Worm (Caenorhabditis elegans) whole organism, midembryonic: ENCODE results near the gene K03B4.2.

Source experiments
- T22C8.4 ChIP-seq: fragments of 200-800 bp; sonication (Bioruptor generic); IDR thresholded peaks from 2 replicates; pipeline ENCODE4 v1.3.6; 2022; ENCODE audit warnings: missing genetic modification characterization, missing compliant biosample characterization
- flt-1 ChIP-seq: fragments of 200-800 bp; sonication (Bioruptor generic); IDR thresholded peaks from 2 replicates; pipeline ENCODE4 v1.3.6; 2022; ENCODE audit warnings: missing genetic modification characterization, missing compliant biosample characterization
- klf-2 ChIP-seq: fragments of 200-800 bp; sonication (Bioruptor generic); conservative IDR thresholded peaks from 2 replicates; pipeline ENCODE4 v1.3.6; 2022; ENCODE audit warnings: missing genetic modification reagents, missing genetic modification characterization, missing compliant biosample characterization
- med-1 ChIP-seq: sonication (generic microtip); optimal IDR thresholded peaks from 2 replicates; lab custom pipeline; 2017; ENCODE audit warnings: missing genetic modification characterization, mild to moderate bottlenecking, missing compliant biosample characterization, antibody characterized with exemption, missing genetic modification reagents; ENCODE audit not compliant: insufficient read depth
- ref-1 ChIP-seq: fragments of 200-800 bp; sonication (Bioruptor generic); conservative IDR thresholded peaks from 2 replicates; pipeline ENCODE4 v1.3.6; 2022; ENCODE audit warnings: missing genetic modification reagents, missing genetic modification characterization, missing compliant biosample characterization
- ztf-23 ChIP-seq: fragments of 200-800 bp; sonication (Bioruptor generic); IDR thresholded peaks from 2 replicates; pipeline ENCODE4 v1.3.6; 2022; ENCODE audit warnings: missing genetic modification reagents, missing genetic modification characterization, missing compliant biosample characterization
- ztf-29 ChIP-seq: fragments of 200-800 bp; sonication (Bioruptor generic); IDR thresholded peaks from 2 replicates; pipeline ENCODE4 v1.3.6; 2022; ENCODE audit warnings: missing genetic modification reagents, missing genetic modification characterization, missing compliant biosample characterization

ce11 chrV:4655175-4655574 is 32.6 kb upstream of the K03B4.2 start, which contains the start of gene F41F3.9:
- no peak for TF ChIP-seq klf-2 (GFP tag; lab: Robert Waterston, UW)
- TF ChIP-seq med-1 (GFP tag; lab: Kevin White, UChicago), result no peak
- no peak for TF ChIP-seq ref-1 (GFP tag; lab: Robert Waterston, UW)
- TF ChIP-seq ztf-23, result no peak
- no peak for TF ChIP-seq flt-1 (GFP tag; lab: Robert Waterston, UW)
- no peak for TF ChIP-seq ztf-29 (GFP tag; lab: Robert Waterston, UW)
- TF ChIP-seq T22C8.4 (GFP tag; lab: Robert Waterston, UW), result no peak
